Worm (Caenorhabditis elegans): ENCODE results near the gene gei-4.

The gei-4 gene

DNA sequence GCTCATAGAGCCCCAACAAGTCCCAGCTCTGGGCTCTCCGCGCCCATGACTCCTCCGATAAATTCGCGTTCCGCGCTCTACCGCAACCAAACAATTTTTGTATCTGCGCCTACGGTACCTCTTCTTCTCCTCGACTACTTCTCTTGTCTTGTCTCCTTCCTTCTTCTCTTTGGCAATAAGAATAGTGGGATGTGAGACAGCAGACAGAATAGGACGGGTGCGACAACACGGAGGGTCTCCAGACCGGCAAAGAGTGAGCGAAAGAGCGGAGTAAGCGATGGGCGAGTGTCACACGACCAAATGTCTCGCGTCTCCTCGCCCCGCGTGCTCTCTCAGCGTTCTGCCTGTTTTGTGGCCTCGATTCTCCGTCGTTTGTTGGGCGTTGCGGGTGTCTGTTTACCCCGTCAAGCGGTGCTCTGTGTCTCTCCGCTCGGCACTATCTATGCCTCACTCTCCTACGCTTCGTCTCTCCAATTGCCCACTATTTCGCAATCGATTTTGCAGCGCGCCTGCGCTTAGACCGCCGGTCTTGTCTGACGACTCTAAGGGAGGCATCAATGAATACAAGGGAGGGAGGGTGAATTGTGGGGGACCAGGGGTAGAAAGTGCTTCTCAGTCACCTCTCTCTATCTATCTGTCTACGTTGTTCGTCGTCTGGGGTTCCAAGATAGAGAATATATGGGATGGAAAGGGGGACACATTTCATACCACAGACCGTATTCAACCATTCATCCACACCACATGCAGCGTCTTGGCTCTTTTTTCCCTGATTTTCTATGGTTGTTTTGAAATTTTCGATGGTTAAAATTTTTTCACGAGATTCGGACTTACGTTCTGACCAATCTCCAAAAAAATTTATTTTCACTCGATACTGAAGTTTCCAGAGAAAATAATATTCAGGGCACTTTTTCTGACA is at the start of gene gei-4 (continued):
- TF ChIP-seq nhr-6 (tag; optimal IDR thresholded peaks at IDR 0.05) = peak; percentile 19
- peak; percentile 79 for TF ChIP-seq dve-1 (tag; optimal IDR thresholded peaks at IDR 0.05; ENCODE audit: insufficient read depth)
- no peak for TF ChIP-seq Y105C5A.15 (GFP tag; IDR thresholded peaks at IDR 0.05)
- no peak for TF ChIP-seq ceh-62 (tag; optimal IDR thresholded peaks at IDR 0.05)
- peak; percentile 72 for TF ChIP-seq nhr-48 (tag; optimal IDR thresholded peaks at IDR 0.05)
- peak; percentile 86 for TF ChIP-seq aha-1 (tag)
- no peak for TF ChIP-seq snpc-4 (tag; optimal IDR thresholded peaks at IDR 0.05)
- TF ChIP-seq php-3 (GFP tag; IDR thresholded peaks at IDR 0.05) = peak; percentile 49; the same call in 1 of the 2 replicates
- TF ChIP-seq ZK337.2 (GFP tag; IDR thresholded peaks at IDR 0.05) = no peak
- TF ChIP-seq ceh-20 (GFP tag; IDR thresholded peaks at IDR 0.05) = peak; percentile 45; the same call in 1 of the 2 replicates
- TF ChIP-seq F44E2.7 (GFP tag; IDR thresholded peaks at IDR 0.05) = 0 out of 2 replicates have a peak, but pooled peaks have one; percentile 24
- peak; percentile 60 for TF ChIP-seq nhr-11 (tag; optimal IDR thresholded peaks at IDR 0.05)
- no peak for TF ChIP-seq pqm-1 (tag; optimal IDR thresholded peaks at IDR 0.05)
- TF ChIP-seq saeg-2 (GFP tag; IDR thresholded peaks at IDR 0.05) = peak; percentile 73; the same call in 1 of the 2 replicates
- TF ChIP-seq egl-43 (GFP tag; IDR thresholded peaks at IDR 0.05) = peak; percentile 68; the same call in 1 of the 2 replicates
- TF ChIP-seq ztf-11 (tag; optimal IDR thresholded peaks at IDR 0.05) = no peak
- peak; percentile 93 for TF ChIP-seq fkh-10 (GFP tag; optimal IDR thresholded peaks at IDR 0.05)
- no peak for TF ChIP-seq nhr-41 (GFP tag; IDR thresholded peaks at IDR 0.05)
- TF ChIP-seq zip-11 (GFP tag; IDR thresholded peaks at IDR 0.05) = no peak
- no peak for TF ChIP-seq R02D3.7 (tag; optimal IDR thresholded peaks at IDR 0.05)
- peak; percentile 48 for TF ChIP-seq duxl-1 (tag; optimal IDR thresholded peaks at IDR 0.05; ENCODE audit: poor library complexity)
- TF ChIP-seq unc-39 (tag; optimal IDR thresholded peaks at IDR 0.05) = no peak
- TF ChIP-seq ZK546.5 (tag; optimal IDR thresholded peaks at IDR 0.05) = no peak
- TF ChIP-seq jun-1 (tag; optimal IDR thresholded peaks at IDR 0.05) = peak; percentile 66
- TF ChIP-seq arid-1 (GFP tag; conservative IDR thresholded peaks at IDR 0.05) = no peak; the same call in 1 of the 2 replicates
- TF ChIP-seq mdl-1 (tag; optimal IDR thresholded peaks at IDR 0.05) = peak; percentile 62 to 86
- no peak for TF ChIP-seq lir-3 (tag; optimal IDR thresholded peaks at IDR 0.05)
- peak; percentile 58 for TF ChIP-seq F10B5.3 (tag; optimal IDR thresholded peaks at IDR 0.05)
- TF ChIP-seq nhr-25 (tag; optimal IDR thresholded peaks at IDR 0.05; ENCODE audit: borderline replicate concordance, insufficient read depth) = peak; percentile 88
- TF ChIP-seq tra-1 (GFP tag; IDR thresholded peaks at IDR 0.05) = no peak
- TF ChIP-seq nhr-28 (tag; optimal IDR thresholded peaks at IDR 0.05) = peak; percentile 76
- no peak for TF ChIP-seq ces-1 (GFP tag; optimal IDR thresholded peaks at IDR 0.05)
- TF ChIP-seq dpl-1 (GFP tag; optimal IDR thresholded peaks at IDR 0.05) = peak; percentile 53
- TF ChIP-seq zfp-2 (tag; optimal IDR thresholded peaks at IDR 0.05) = no peak
- peak; percentile 9; the same call in 1 of the 2 replicates for TF ChIP-seq lin-1 (GFP tag; IDR thresholded peaks at IDR 0.05)
- TF ChIP-seq nhr-77 (tag; optimal IDR thresholded peaks at IDR 0.05) = peak; percentile 18
- peak; percentile 52; the same call in 1 of the 2 replicates for TF ChIP-seq dmd-9 (GFP tag; IDR thresholded peaks at IDR 0.05)
- no peak for TF ChIP-seq Y75B8A.6 (GFP tag; IDR thresholded peaks at IDR 0.05)
- no peak for TF ChIP-seq sdz-12 (GFP tag; optimal IDR thresholded peaks at IDR 0.05)
- peak; percentile 86 for TF ChIP-seq zip-2 (tag; optimal IDR thresholded peaks at IDR 0.05)
- TF ChIP-seq daf-16 (GFP tag; optimal IDR thresholded peaks at IDR 0.05) = peak; percentile 55 to 80
- peak; percentile 88 for TF ChIP-seq daf-16 (tag; optimal IDR thresholded peaks at IDR 0.05)
- TF ChIP-seq nhr-76 (tag; optimal IDR thresholded peaks at IDR 0.05) = no peak
- TF ChIP-seq ceh-28 (tag; optimal IDR thresholded peaks at IDR 0.05) = peak; percentile 92
- TF ChIP-seq lin-39 (tag; optimal IDR thresholded peaks at IDR 0.05) = no peak
- TF ChIP-seq nhr-237 (tag; optimal IDR thresholded peaks at IDR 0.05) = no peak
- TF ChIP-seq aly-2 (tag; optimal IDR thresholded peaks at IDR 0.05) = no peak
- TF ChIP-seq lin-38 (GFP tag; IDR thresholded peaks at IDR 0.05) = peak; percentile 65
- peak in 1 of 2 experiments; percentile 100 for TF ChIP-seq unc-62 (GFP tag; optimal IDR thresholded peaks at IDR 0.05 in 1 of 2)
- TF ChIP-seq unc-62 (tag; optimal IDR thresholded peaks at IDR 0.05) = no peak

Data from whole organism, L4 larva.